Worm (Caenorhabditis elegans) whole organism, L1 larva: ENCODE data around the gene C28C12.11.

Source experiments
- C34B4.2 ChIP-seq: sonication (generic microtip); optimal IDR thresholded peaks from 2 replicates; lab custom pipeline; 2017; ENCODE audit warnings: mild to moderate bottlenecking, missing genetic modification characterization, missing compliant biosample characterization
- F16B12.6 ChIP-seq: fragments of 150-350 bp; optimal IDR thresholded peaks from 2 replicates; lab custom pipeline; 2014; ENCODE audit warnings: missing biosample characterization, missing genetic modification characterization
- aha-1 ChIP-seq: fragments of 150-350 bp; optimal IDR thresholded peaks from 2 replicates; lab custom pipeline; 2014; ENCODE audit warnings: missing biosample characterization, missing genetic modification characterization
- blmp-1 ChIP-seq: fragments of 150-350 bp; optimal IDR thresholded peaks from 2 replicates; lab custom pipeline; 2014; ENCODE audit warnings: missing biosample characterization, missing genetic modification characterization
- ceh-63 ChIP-seq: fragments of 200-800 bp; sonication (Bioruptor generic); optimal IDR thresholded peaks from 2 replicates; lab custom pipeline; 2018; ENCODE audit warnings: mild to moderate bottlenecking, missing genetic modification characterization, missing compliant biosample characterization
- ceh-88 ChIP-seq: fragments of 200-800 bp; sonication (Bioruptor generic); IDR thresholded peaks from 2 replicates; pipeline ENCODE4 v1.3.6; 2022; ENCODE audit warnings: missing genetic modification characterization, missing compliant biosample characterization
- ces-1 ChIP-seq: fragments of 150-350 bp; optimal IDR thresholded peaks from 2 replicates; lab custom pipeline; 2014; ENCODE audit warnings: missing biosample characterization, missing genetic modification reagents, missing genetic modification characterization
- dsc-1 ChIP-seq: sonication (generic microtip); optimal IDR thresholded peaks from 2 replicates; lab custom pipeline; 2016; ENCODE audit warnings: mild to moderate bottlenecking, missing genetic modification characterization, missing compliant biosample characterization
- efl-1 ChIP-seq, 4 experiments: fragments of 150-350 bp; optimal IDR thresholded peaks in 3 of 4; peaks in 1 of 4; 1 replicate in 1 of 4; 2 replicates in 3 of 4; lab custom pipeline; 2014; ENCODE audit warnings: missing biosample characterization in 2 of 4, missing genetic modification characterization in 2 of 4, missing genetic modification reagents in 2 of 4
- efl-3 ChIP-seq: fragments of 200-800 bp; sonication (Bioruptor generic); optimal IDR thresholded peaks from 2 replicates; lab custom pipeline; 2018; ENCODE audit warnings: mild to moderate bottlenecking, missing genetic modification characterization, missing compliant biosample characterization
- elt-2 ChIP-seq: sonication (generic microtip); optimal IDR thresholded peaks from 2 replicates; lab custom pipeline; 2016; ENCODE audit warnings: missing genetic modification characterization, mild to moderate bottlenecking, inconsistent platforms, missing compliant biosample characterization, missing genetic modification reagents
- fkh-10 ChIP-seq: sonication (generic microtip); optimal IDR thresholded peaks from 2 replicates; lab custom pipeline; 2017; ENCODE audit warnings: missing biosample characterization, missing genetic modification reagents, missing genetic modification characterization
- fkh-8 ChIP-seq: sonication (generic microtip); optimal IDR thresholded peaks from 2 replicates; lab custom pipeline; 2016; ENCODE audit warnings: mild to moderate bottlenecking, missing genetic modification characterization, missing compliant biosample characterization
- grh-1 ChIP-seq: fragments of 200-800 bp; sonication (Bioruptor generic); IDR thresholded peaks from 2 replicates; pipeline ENCODE4 v1.3.6; 2022; ENCODE audit warnings: missing genetic modification reagents, missing genetic modification characterization, missing compliant biosample characterization
- hlh-4 ChIP-seq: sonication (generic microtip); optimal IDR thresholded peaks from 2 replicates; lab custom pipeline; 2016; ENCODE audit warnings: mild to moderate bottlenecking, missing genetic modification characterization, missing compliant biosample characterization
- jun-1 ChIP-seq: fragments of 150-350 bp; optimal IDR thresholded peaks from 2 replicates; lab custom pipeline; 2014; ENCODE audit warnings: missing biosample characterization, missing genetic modification reagents, missing genetic modification characterization
- lin-14 ChIP-seq: fragments of 200-800 bp; sonication (Bioruptor generic); optimal IDR thresholded peaks from 2 replicates; lab custom pipeline; 2018; ENCODE audit warnings: mild to moderate bottlenecking, missing genetic modification characterization, moderate library complexity, missing compliant biosample characterization
- lin-15B ChIP-seq: fragments of 150-350 bp; sonication (generic microtip); optimal IDR thresholded peaks from 3 replicates; lab custom pipeline; 2014; ENCODE audit warnings: missing biosample characterization, missing genetic modification characterization
- lin-35 ChIP-seq, 2 experiments: fragments of 150-350 bp; optimal IDR thresholded peaks; 2 replicates each; lab custom pipeline; 2014; ENCODE audit warnings: missing biosample characterization in 2 of 2, missing genetic modification characterization in 2 of 2, missing genetic modification reagents in 2 of 2
- lin-39 ChIP-seq: fragments of 150-350 bp; optimal IDR thresholded peaks from 2 replicates; lab custom pipeline; 2014; ENCODE audit warnings: missing biosample characterization, missing genetic modification reagents, missing genetic modification characterization
- lir-3 ChIP-seq: sonication (generic microtip); optimal IDR thresholded peaks from 2 replicates; lab custom pipeline; 2016; ENCODE audit warnings: mild to moderate bottlenecking, missing genetic modification characterization, moderate library complexity, missing compliant biosample characterization; ENCODE audit not compliant: poor library complexity
- mdl-1 ChIP-seq, 2 experiments: fragments of 150-350 bp; optimal IDR thresholded peaks; 2 replicates each; lab custom pipeline; 2014 to 2017; ENCODE audit warnings: missing biosample characterization in 2 of 2, missing genetic modification characterization in 2 of 2, inconsistent platforms in 1 of 2
- nhr-12 ChIP-seq: sonication (generic microtip); optimal IDR thresholded peaks from 2 replicates; lab custom pipeline; 2017; ENCODE audit warnings: missing biosample characterization, missing genetic modification characterization
- nhr-19 ChIP-seq: fragments of 200-800 bp; sonication (Bioruptor generic); conservative IDR thresholded peaks from 2 replicates; pipeline ENCODE4 v1.3.6; 2022; ENCODE audit warnings: missing genetic modification characterization, missing compliant biosample characterization
- nhr-20 ChIP-seq: sonication (generic microtip); optimal IDR thresholded peaks from 2 replicates; lab custom pipeline; 2016; ENCODE audit warnings: mild to moderate bottlenecking, missing genetic modification characterization, missing compliant biosample characterization
- nhr-237 ChIP-seq: fragments of 150-350 bp; optimal IDR thresholded peaks from 2 replicates; lab custom pipeline; 2014; ENCODE audit warnings: missing biosample characterization, missing genetic modification characterization
- nhr-71 ChIP-seq: sonication (generic microtip); optimal IDR thresholded peaks from 2 replicates; lab custom pipeline; 2016; ENCODE audit warnings: mild to moderate bottlenecking, missing genetic modification characterization, moderate library complexity, missing compliant biosample characterization
- nhr-77 ChIP-seq: fragments of 150-350 bp; optimal IDR thresholded peaks from 2 replicates; lab custom pipeline; 2014; ENCODE audit warnings: missing biosample characterization, missing genetic modification characterization
- nhr-90 ChIP-seq: sonication (generic microtip); optimal IDR thresholded peaks from 2 replicates; lab custom pipeline; 2016; ENCODE audit warnings: mild to moderate bottlenecking, missing genetic modification characterization, missing compliant biosample characterization; ENCODE audit not compliant: poor library complexity
- pax-3 ChIP-seq: fragments of 200-800 bp; sonication (Bioruptor generic); optimal IDR thresholded peaks from 2 replicates; lab custom pipeline; 2018; ENCODE audit warnings: mild to moderate bottlenecking, missing genetic modification characterization, moderate library complexity, missing compliant biosample characterization
- rnt-1 ChIP-seq: sonication (generic microtip); optimal IDR thresholded peaks from 2 replicates; lab custom pipeline; 2016; ENCODE audit warnings: mild to moderate bottlenecking, missing genetic modification characterization, moderate library complexity, missing compliant biosample characterization
- sox-4 ChIP-seq: sonication (generic microtip); optimal IDR thresholded peaks from 2 replicates; lab custom pipeline; 2016; ENCODE audit warnings: missing genetic modification characterization, missing compliant biosample characterization
- sup-37 ChIP-seq: fragments of 200-800 bp; sonication (Bioruptor generic); optimal IDR thresholded peaks from 2 replicates; lab custom pipeline; 2018; ENCODE audit warnings: mild to moderate bottlenecking, missing genetic modification characterization, missing compliant biosample characterization
- swsn-7 ChIP-seq: sonication (generic microtip); optimal IDR thresholded peaks from 2 replicates; lab custom pipeline; 2016; ENCODE audit warnings: missing genetic modification characterization, missing compliant biosample characterization
- unc-130 ChIP-seq: fragments of 150-350 bp; optimal IDR thresholded peaks from 2 replicates; lab custom pipeline; 2017; ENCODE audit warnings: missing biosample characterization, missing genetic modification characterization, inconsistent platforms
- unc-30 ChIP-seq: sonication (generic microtip); optimal IDR thresholded peaks from 2 replicates; lab custom pipeline; 2017; ENCODE audit warnings: missing biosample characterization, missing genetic modification characterization
- unc-62 ChIP-seq: fragments of 150-350 bp; optimal IDR thresholded peaks from 2 replicates; lab custom pipeline; 2014; ENCODE audit warnings: missing biosample characterization, missing genetic modification reagents, missing genetic modification characterization
- xbp-1 ChIP-seq: sonication (generic microtip); optimal IDR thresholded peaks from 2 replicates; lab custom pipeline; 2016; ENCODE audit warnings: missing genetic modification characterization, missing compliant biosample characterization
- ztf-11 ChIP-seq, 2 experiments: sonication (generic microtip); optimal IDR thresholded peaks; 2 replicates each; lab custom pipeline; 2016 to 2017; ENCODE audit warnings: missing genetic modification characterization in 2 of 2, missing biosample characterization in 1 of 2, missing compliant biosample characterization in 1 of 2

Gene C28C12.11

DNA sequence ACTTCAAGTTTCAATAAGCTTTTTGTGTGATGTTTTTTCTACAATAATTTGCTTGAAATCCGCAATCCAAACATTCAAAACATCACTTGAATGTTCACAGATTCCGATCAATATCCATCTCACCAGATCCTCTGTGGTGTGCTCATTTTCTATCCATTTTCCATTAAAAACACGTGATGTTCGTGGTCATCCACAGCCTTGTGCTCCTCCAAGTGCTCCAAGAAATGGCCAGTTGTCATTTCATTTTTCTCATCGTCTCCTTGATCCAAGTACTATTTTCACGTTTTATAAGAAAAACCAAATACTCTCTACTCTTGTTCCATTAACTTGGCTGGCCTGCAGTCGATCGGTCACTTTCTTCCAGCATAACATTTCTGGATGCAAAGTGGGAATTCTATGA is 2.3 kb downstream of the C28C12.11 start (continued):
- no peak for TF ChIP-seq ztf-11 (tag; optimal IDR thresholded peaks at IDR 0.05; lab: Kevin White, UChicago)
- TF ChIP-seq F16B12.6 = no peak
- no peak for TF ChIP-seq aha-1 (tag; lab: Kevin White, UChicago)
- no peak for TF ChIP-seq C34B4.2
- no peak for TF ChIP-seq unc-30 (tag; lab: Kevin White, UChicago)
- no peak for TF ChIP-seq lin-15B
- no peak for TF ChIP-seq ceh-88 (GFP tag; lab: Robert Waterston, UW)
- TF ChIP-seq efl-1 (optimal IDR thresholded peaks at IDR 0.05; lab: Kevin White, UChicago) = peak in 1 of 2 experiments; percentile 20
- peak in 1 of 2 experiments; percentile 86 for TF ChIP-seq efl-1 (GFP tag; optimal IDR thresholded peaks at IDR 0.05 in 1 of 2; lab: Kevin White, UChicago)
- no peak for TF ChIP-seq grh-1
- no peak for TF ChIP-seq sup-37 (GFP tag; lab: Kevin White, UChicago)
- TF ChIP-seq lin-14 (GFP tag; lab: Kevin White, UChicago) = peak; percentile 78
- no peak for TF ChIP-seq lir-3 (tag; lab: Kevin White, UChicago)
- TF ChIP-seq lin-39 (tag; lab: Kevin White, UChicago) = peak; percentile 26
- TF ChIP-seq nhr-19 (GFP tag; lab: Robert Waterston, UW) = peak; percentile 60
- no peak for TF ChIP-seq ceh-63
- TF ChIP-seq fkh-10 = no peak
- no peak for TF ChIP-seq jun-1 (tag; lab: Kevin White, UChicago)
- no peak for TF ChIP-seq nhr-77 (tag; lab: Kevin White, UChicago)
- TF ChIP-seq unc-62 (GFP tag; lab: Kevin White, UChicago) = no peak
- TF ChIP-seq xbp-1 (tag; lab: Kevin White, UChicago) = no peak
- no peak for TF ChIP-seq hlh-4 (tag; lab: Kevin White, UChicago)
- no peak for TF ChIP-seq nhr-237 (tag; lab: Kevin White, UChicago)
- TF ChIP-seq blmp-1 (tag; lab: Kevin White, UChicago) = no peak
- peak; percentile 15 for TF ChIP-seq swsn-7
- TF ChIP-seq unc-130 (tag; lab: Kevin White, UChicago) = no peak
- TF ChIP-seq efl-3 (GFP tag; lab: Kevin White, UChicago) = no peak
- TF ChIP-seq sox-4 (tag; lab: Kevin White, UChicago) = no peak

DNA sequence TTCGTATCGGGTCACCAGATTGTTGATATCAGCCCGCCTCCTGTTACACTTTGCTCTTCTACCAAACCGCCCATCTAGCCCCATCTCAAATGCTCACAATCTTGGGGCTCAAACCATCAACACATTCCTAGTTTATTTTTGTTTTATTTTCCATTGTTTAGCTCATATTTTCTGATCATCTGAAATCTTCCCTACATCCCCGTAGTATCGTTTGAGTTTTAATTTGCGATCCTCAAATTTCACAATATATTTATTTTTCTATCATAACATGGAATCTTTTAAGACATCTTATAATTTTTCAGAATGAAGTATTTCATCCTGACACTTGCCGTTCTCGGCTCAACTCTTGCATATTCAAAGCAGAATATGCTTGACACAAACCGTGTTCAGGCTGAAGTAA is 3.0 kb downstream of the C28C12.11 start, which contains the start of gene spp-10:
Gene spp-10 (plus strand): TSS at position 301 of the 400 bp plus-strand sequence.
- TF ChIP-seq hlh-4 (tag; lab: Kevin White, UChicago) = no peak
- peak; percentile 49 for TF ChIP-seq rnt-1 (tag; lab: Kevin White, UChicago)
- TF ChIP-seq ces-1 (GFP tag; lab: Kevin White, UChicago) = no peak
- TF ChIP-seq lin-15B = no peak

DNA sequence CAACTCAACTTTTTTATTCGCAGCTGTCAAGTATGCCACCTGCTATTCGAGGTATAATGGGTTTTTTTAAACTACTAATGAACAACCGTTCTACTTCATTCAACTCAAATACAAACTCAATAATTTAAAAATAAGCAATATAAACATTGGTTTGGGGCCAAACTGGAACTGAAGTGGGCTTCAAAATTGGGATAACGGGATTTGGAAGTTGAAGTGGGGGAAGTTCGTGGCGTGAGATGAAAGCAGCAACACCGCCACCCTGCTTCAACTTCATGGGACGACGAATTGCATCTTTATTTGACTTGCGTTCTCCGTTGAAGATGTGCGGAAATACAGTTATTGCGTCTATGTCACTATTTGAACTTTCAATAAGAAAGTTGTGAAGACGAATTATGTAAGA is 4.7 kb downstream of the C28C12.11 start:
- peak; percentile 6 for TF ChIP-seq nhr-71 (tag; lab: Kevin White, UChicago)
- TF ChIP-seq pax-3 (tag; lab: Kevin White, UChicago) = no peak
- TF ChIP-seq aha-1 (tag; lab: Kevin White, UChicago) = no peak
- TF ChIP-seq nhr-90 (tag; lab: Kevin White, UChicago) = no peak
- no peak for TF ChIP-seq lin-15B
- no peak for TF ChIP-seq hlh-4 (tag; lab: Kevin White, UChicago)
- no peak for TF ChIP-seq blmp-1 (tag; lab: Kevin White, UChicago)

DNA sequence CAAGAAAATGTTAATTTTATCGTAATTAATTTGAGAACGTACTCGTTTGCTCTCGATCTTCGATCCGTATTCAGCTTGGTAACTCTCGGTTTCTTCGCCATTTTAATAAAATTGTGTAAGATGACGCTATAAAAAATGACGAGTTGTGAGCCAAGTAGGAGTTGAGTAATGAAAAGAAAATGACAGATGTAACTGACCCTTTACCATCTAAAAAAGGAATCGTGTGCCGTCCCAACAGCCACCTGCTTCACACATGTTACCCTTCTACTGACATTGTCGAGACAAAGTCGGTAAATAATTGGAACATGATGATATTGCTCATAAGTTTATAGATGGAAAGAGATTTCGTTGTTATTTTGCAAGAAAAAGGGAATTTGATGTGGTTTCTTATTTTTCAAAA is 5.5 kb downstream of the C28C12.11 start, which contains the start of gene hlh-12:
Gene hlh-12 (minus strand): TSS at position 101 of the 400 bp plus-strand sequence.
- TF ChIP-seq nhr-12 (tag; lab: Kevin White, UChicago) (no peak), efl-1 (optimal IDR thresholded peaks at IDR 0.05; lab: Kevin White, UChicago) (no peak), efl-1 (GFP tag; optimal IDR thresholded peaks at IDR 0.05 in 1 of 2; lab: Kevin White, UChicago) (peak in 1 of 2 experiments; percentile 21), ceh-63 (no peak)
- TF ChIP-seq, all 84 proteins: peak for 1

DNA sequence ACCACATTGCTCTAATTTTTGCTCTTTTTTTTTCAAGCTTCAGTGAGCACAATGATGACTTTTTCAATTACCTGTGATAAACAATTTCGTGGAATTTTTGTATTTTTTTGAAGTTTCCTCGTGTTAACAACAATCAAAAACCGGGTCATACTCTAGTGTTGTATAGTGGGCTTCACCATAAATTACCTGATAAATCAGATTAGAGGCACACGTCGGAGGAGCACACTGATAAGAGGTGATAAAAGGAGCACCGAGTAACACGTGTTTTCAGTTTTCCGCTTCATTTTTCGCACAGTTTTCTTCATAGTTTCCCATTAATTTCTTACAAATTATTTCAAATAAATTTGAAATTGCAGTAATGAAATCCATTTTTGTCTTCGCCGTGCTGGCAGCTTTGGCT is 7.5 kb downstream of the C28C12.11 start, which contains the start of gene spp-8:
Gene spp-8 (plus strand): TSS at position 357 of the 400 bp plus-strand sequence.
- TF ChIP-seq fkh-8 = no peak
- no peak for TF ChIP-seq efl-1 (optimal IDR thresholded peaks at IDR 0.05; lab: Kevin White, UChicago)
- peak in 1 of 2 experiments; percentile 45 for TF ChIP-seq efl-1 (GFP tag; optimal IDR thresholded peaks at IDR 0.05 in 1 of 2; lab: Kevin White, UChicago)
- TF ChIP-seq nhr-20 = peak; percentile 48
- TF ChIP-seq dsc-1 (tag; lab: Kevin White, UChicago) = no peak
- peak in 1 of 2 experiments; percentile 25 for TF ChIP-seq mdl-1 (tag; optimal IDR thresholded peaks at IDR 0.05; lab: Kevin White, UChicago)
- TF ChIP-seq elt-2 (tag; lab: Kevin White, UChicago) = peak; percentile 96
- TF ChIP-seq lin-35 (GFP tag; optimal IDR thresholded peaks at IDR 0.05; lab: Kevin White, UChicago) = peak in 1 of 2 experiments; percentile 45
